Fruit fly (Drosophila melanogaster) whole organism, wandering third instar larva: ENCODE data around the gene Sfp24Ba.

Source experiments
- Abd-B ChIP-seq: fragments of >200 bp; optimal IDR thresholded peaks from 2 replicates; lab custom pipeline; 2017; ENCODE audit warnings: missing biosample characterization, missing genetic modification characterization
- CG32264 ChIP-seq: fragments of 200-800 bp; sonication (Bioruptor generic); optimal IDR thresholded peaks from 2 replicates; lab custom pipeline; 2016; ENCODE audit warnings: missing biosample characterization, missing genetic modification characterization
- CrebA ChIP-seq: fragments of 200-800 bp; sonication (Bioruptor generic); optimal IDR thresholded peaks from 2 replicates; lab custom pipeline; 2016; ENCODE audit warnings: missing biosample characterization, mild to moderate bottlenecking, missing genetic modification characterization, borderline replicate concordance
- Dfd ChIP-seq: fragments of >200 bp; optimal IDR thresholded peaks from 2 replicates; lab custom pipeline; 2017; ENCODE audit warnings: missing biosample characterization, missing genetic modification characterization
- Dif ChIP-seq: fragments of 200-275, 200-300 bp; sonication (Bioruptor generic); optimal IDR thresholded peaks from 2 replicates; lab custom pipeline; 2018; ENCODE audit warnings: missing biosample characterization, missing genetic modification characterization; ENCODE audit not compliant: partially characterized antibody
- GATAd ChIP-seq: sonication (Bioruptor generic); optimal IDR thresholded peaks from 2 replicates; lab custom pipeline; 2016; ENCODE audit warnings: missing biosample characterization, missing genetic modification characterization
- Hr83 ChIP-seq: fragments of 200-300 bp; sonication (Bioruptor generic); optimal IDR thresholded peaks from 2 replicates; lab custom pipeline; 2016; ENCODE audit warnings: missing biosample characterization, mild to moderate bottlenecking, missing genetic modification characterization, moderate library complexity; ENCODE audit not compliant: poor library complexity, severe bottlenecking
- Jra ChIP-seq: sonication (Bioruptor generic); optimal IDR thresholded peaks from 2 replicates; lab custom pipeline; 2016; ENCODE audit warnings: missing biosample characterization, missing genetic modification characterization
- Mio ChIP-seq: sonication (Bioruptor generic); optimal IDR thresholded peaks from 2 replicates; lab custom pipeline; 2016; ENCODE audit warnings: missing biosample characterization, missing genetic modification characterization
- Myc ChIP-seq: fragments of >200 bp; optimal IDR thresholded peaks from 2 replicates; lab custom pipeline; 2017
- N ChIP-seq: fragments of >200 bp; optimal IDR thresholded peaks from 2 replicates; lab custom pipeline; 2018; ENCODE audit warnings: missing biosample characterization, missing external identifiers, missing genetic modification characterization
- Rel ChIP-seq, 2 experiments: fragments of 200-800 bp; sonication (Bioruptor generic) in 1 of 2; optimal IDR thresholded peaks; 2 replicates in 1 of 2; 3 replicates in 1 of 2; lab custom pipeline; 2016 to 2019; ENCODE audit warnings: mild to moderate bottlenecking in 2 of 2, missing biosample characterization in 2 of 2, missing genetic modification characterization in 2 of 2, moderate library complexity in 1 of 2
- Sp1 ChIP-seq: fragments of 200-800 bp; sonication (Bioruptor generic); optimal IDR thresholded peaks from 3 replicates; lab custom pipeline; 2019; ENCODE audit warnings: missing biosample characterization, mild to moderate bottlenecking, missing genetic modification characterization, moderate library complexity
- Vsx2 ChIP-seq: fragments of 200-300, 225-300 bp; sonication (Bioruptor generic); optimal IDR thresholded peaks from 2 replicates; lab custom pipeline; 2018; ENCODE audit warnings: missing biosample characterization, missing genetic modification characterization; ENCODE audit not compliant: partially characterized antibody
- br ChIP-seq: fragments of 200-800 bp; sonication (Bioruptor generic); optimal IDR thresholded peaks from 2 replicates; lab custom pipeline; 2016; ENCODE audit warnings: missing biosample characterization, missing genetic modification characterization
- dl ChIP-seq, 2 experiments: fragments of 175-275, 200-275 bp in 1 of 2; fragments of 200-275 bp in 1 of 2; sonication (Bioruptor generic); optimal IDR thresholded peaks; lab custom pipeline; 2018; ENCODE audit warnings: mild to moderate bottlenecking in 2 of 2, missing biosample characterization in 2 of 2, missing genetic modification characterization in 2 of 2, moderate library complexity in 2 of 2; ENCODE audit not compliant: partially characterized antibody in 2 of 2, insufficient read depth in 1 of 2
- dmrt93B ChIP-seq: fragments of 200-800 bp; sonication (Bioruptor generic); optimal IDR thresholded peaks from 2 replicates; lab custom pipeline; 2018; ENCODE audit warnings: missing biosample characterization, mild to moderate bottlenecking, missing genetic modification characterization
- dsf ChIP-seq: sonication (Bioruptor generic); optimal IDR thresholded peaks from 2 replicates; lab custom pipeline; 2016; ENCODE audit warnings: missing biosample characterization, missing genetic modification characterization, borderline replicate concordance
- ey ChIP-seq: fragments of 200-800 bp; sonication (Bioruptor generic); optimal IDR thresholded peaks from 2 replicates; lab custom pipeline; 2016; ENCODE audit warnings: missing biosample characterization, missing genetic modification characterization
- foxo ChIP-seq, 2 experiments: fragments of 200-800 bp; sonication (Bioruptor generic); optimal IDR thresholded peaks; 2 replicates in 1 of 2; 3 replicates in 1 of 2; lab custom pipeline; 2016 to 2017; ENCODE audit warnings: missing biosample characterization in 2 of 2, missing genetic modification characterization in 2 of 2
- fru ChIP-seq: fragments of 200-800 bp; sonication (Bioruptor generic); optimal IDR thresholded peaks from 3 replicates; lab custom pipeline; 2016; ENCODE audit warnings: missing biosample characterization, mild to moderate bottlenecking, missing genetic modification characterization
- h ChIP-seq: fragments of 200-800 bp; sonication (Bioruptor generic); optimal IDR thresholded peaks from 3 replicates; lab custom pipeline; 2016; ENCODE audit warnings: missing biosample characterization, mild to moderate bottlenecking, missing genetic modification characterization
- jim ChIP-seq: fragments of 175-275, 200-325 bp; sonication (Bioruptor generic); optimal IDR thresholded peaks from 2 replicates; lab custom pipeline; 2016; ENCODE audit warnings: missing biosample characterization, mild to moderate bottlenecking, missing genetic modification characterization
- lola ChIP-seq: fragments of >200 bp; optimal IDR thresholded peaks from 2 replicates; lab custom pipeline; 2017; ENCODE audit warnings: missing biosample characterization, missing genetic modification characterization
- pan ChIP-seq: fragments of >200 bp; optimal IDR thresholded peaks from 2 replicates; lab custom pipeline; 2017
- rgr ChIP-seq: fragments of 200-800 bp; sonication (Bioruptor generic); optimal IDR thresholded peaks from 3 replicates; lab custom pipeline; 2016; ENCODE audit warnings: missing biosample characterization, mild to moderate bottlenecking, missing genetic modification characterization
- sage ChIP-seq: fragments of 200-800 bp; sonication (Bioruptor generic); optimal IDR thresholded peaks from 2 replicates; lab custom pipeline; 2016; ENCODE audit warnings: missing biosample characterization, mild to moderate bottlenecking, missing genetic modification characterization
- tai ChIP-seq: sonication (Bioruptor generic); optimal IDR thresholded peaks from 2 replicates; lab custom pipeline; 2016; ENCODE audit warnings: missing biosample characterization, missing genetic modification characterization

Sfp24Ba gene

dm6 chr2L:3696438-3696837 lies 28.1 kb upstream of the Sfp24Ba start, which contains the start of gene IM33:
TSS of gene IM33 (minus strand) at chr2L:3696658.
- TF ChIP-seq CrebA (GFP tag; lab: Kevin White, UChicago) (no peak), tai (GFP tag; lab: Kevin White, UChicago) (no peak), Myc (lab: Kevin White, UChicago) (no peak), dsf (GFP tag; lab: Kevin White, UChicago) (no peak), sage (GFP tag; lab: Kevin White, UChicago) (no peak), ey (GFP tag; lab: Kevin White, UChicago) (no peak), Mio (GFP tag; lab: Kevin White, UChicago) (no peak)
- TF ChIP-seq, all 38 proteins: peak for 0

- no peak for TF ChIP-seq br (GFP tag; lab: Kevin White, UChicago)
- no peak for TF ChIP-seq Rel (GFP tag; optimal IDR thresholded peaks at IDR 0.05; lab: Kevin White, UChicago)
- TF ChIP-seq Rel (tag; optimal IDR thresholded peaks at IDR 0.05; lab: Kevin White, UChicago): peak; percentile 96
- no peak for TF ChIP-seq dl (GFP tag; optimal IDR thresholded peaks at IDR 0.05; lab: Kevin White, UChicago; ENCODE audit: insufficient read depth in 1 of 2, partially characterized antibody in 2 of 2)
- TF ChIP-seq CrebA (GFP tag; lab: Kevin White, UChicago): no peak
- TF ChIP-seq CG32264 (GFP tag; lab: Kevin White, UChicago): no peak
- TF ChIP-seq Sp1 (GFP tag; lab: Kevin White, UChicago): no peak
- TF ChIP-seq N (GFP tag; lab: Kevin White, UChicago): no peak
These were observed 27.0 kb upstream of the Sfp24Ba start, which contains the start of gene CG16713 for dm6 chr2L:3695361-3695818. TSS of gene CG16713 (minus strand) at chr2L:3695411.

dm6 chr2L:3694920-3695319 lies 26.6 kb upstream of the Sfp24Ba start, which contains the start of gene CG43165:
TSS of gene CG43165 (minus strand) at chr2L:3695020.
- no peak for TF ChIP-seq Jra (GFP tag; lab: Kevin White, UChicago)
- no peak for TF ChIP-seq rgr
- TF ChIP-seq Dif (GFP tag; lab: Kevin White, UChicago): no peak
- TF ChIP-seq dsf (GFP tag; lab: Kevin White, UChicago): no peak
- no peak for TF ChIP-seq Vsx2 (GFP tag; lab: Kevin White, UChicago)
- TF ChIP-seq GATAd: no peak
- no peak for TF ChIP-seq jim (GFP tag; lab: Kevin White, UChicago)
- TF ChIP-seq h (GFP tag; lab: Kevin White, UChicago): no peak
- no peak for TF ChIP-seq Hr83 (GFP tag; lab: Kevin White, UChicago)
- TF ChIP-seq foxo (GFP tag; optimal IDR thresholded peaks at IDR 0.05; lab: Kevin White, UChicago): no peak
- TF ChIP-seq Rel (GFP tag; optimal IDR thresholded peaks at IDR 0.05; lab: Kevin White, UChicago): no peak
- no peak for TF ChIP-seq Rel (tag; optimal IDR thresholded peaks at IDR 0.05; lab: Kevin White, UChicago)
- no peak for TF ChIP-seq lola (GFP tag; lab: Kevin White, UChicago)
- TF ChIP-seq dmrt93B (GFP tag; lab: Kevin White, UChicago): no peak
- no peak for TF ChIP-seq Sp1 (GFP tag; lab: Kevin White, UChicago)
- TF ChIP-seq CrebA (GFP tag; lab: Kevin White, UChicago): no peak
- TF ChIP-seq Abd-B (GFP tag; lab: Kevin White, UChicago): no peak
- TF ChIP-seq Dfd: no peak

dm6 chr2L:3693805-3694204 lies 25.5 kb upstream of the Sfp24Ba start, which contains the start of gene Acp24A4:
TSS of gene Acp24A4 (minus strand) at chr2L:3693905.
- TF ChIP-seq dsf (GFP tag; lab: Kevin White, UChicago): no peak
- no peak for TF ChIP-seq br (GFP tag; lab: Kevin White, UChicago)
- TF ChIP-seq Vsx2 (GFP tag; lab: Kevin White, UChicago): no peak
- TF ChIP-seq Abd-B (GFP tag; lab: Kevin White, UChicago): no peak
- no peak for TF ChIP-seq N (GFP tag; lab: Kevin White, UChicago)
- no peak for TF ChIP-seq dmrt93B (GFP tag; lab: Kevin White, UChicago)
- no peak for TF ChIP-seq CG32264 (GFP tag; lab: Kevin White, UChicago)
- no peak for TF ChIP-seq pan (lab: Kevin White, UChicago)
- TF ChIP-seq fru (GFP tag; lab: Kevin White, UChicago): no peak

dm6 chr2L:3693082-3693481 lies 24.7 kb upstream of the Sfp24Ba start, which contains the start of gene CG3513:
TSS of gene CG3513 (minus strand) at chr2L:3693182.
- no peak for TF ChIP-seq lola (GFP tag; lab: Kevin White, UChicago)
- no peak for TF ChIP-seq jim (GFP tag; lab: Kevin White, UChicago)
- TF ChIP-seq dl (GFP tag; optimal IDR thresholded peaks at IDR 0.05; lab: Kevin White, UChicago; ENCODE audit: insufficient read depth in 1 of 2, partially characterized antibody in 2 of 2): no peak
- no peak for TF ChIP-seq foxo (GFP tag; optimal IDR thresholded peaks at IDR 0.05; lab: Kevin White, UChicago)
- no peak for TF ChIP-seq rgr
